Fruit fly (Drosophila melanogaster) whole organism, embryonic: ENCODE data around the gene ClC-a.

Experiments used
- Aef1 ChIP-seq: fragments of 200-800 bp; sonication (Bioruptor generic); IDR thresholded peaks from 3 replicates; pipeline ENCODE4 v1.3.6; 2022; ENCODE audit warnings: missing biosample characterization, missing genetic modification characterization
- Bdp1 ChIP-seq: fragments of 200-800 bp; sonication (Bioruptor generic); optimal IDR thresholded peaks from 3 replicates; lab custom pipeline; 2016; ENCODE audit warnings: missing biosample characterization, missing genetic modification characterization
- CG11456 ChIP-seq: fragments of 200-800 bp; sonication (Bioruptor generic); IDR thresholded peaks from 3 replicates; pipeline ENCODE4 v1.3.6; 2022; ENCODE audit warnings: missing biosample characterization, missing genetic modification characterization
- CG12391 ChIP-seq: fragments of 200-800 bp; sonication (Bioruptor generic); optimal IDR thresholded peaks from 3 replicates; lab custom pipeline; 2018; ENCODE audit warnings: missing biosample characterization, mild to moderate bottlenecking, missing genetic modification characterization, moderate library complexity
- CG13624 ChIP-seq: fragments of 200-800 bp; sonication (Bioruptor generic); optimal IDR thresholded peaks from 2 replicates; lab custom pipeline; 2016; ENCODE audit warnings: missing biosample characterization, missing genetic modification characterization
- CG1603 ChIP-seq: fragments of 200-800 bp; sonication (Bioruptor generic); optimal IDR thresholded peaks from 2 replicates; lab custom pipeline; 2019; ENCODE audit warnings: missing biosample characterization, mild to moderate bottlenecking, missing genetic modification characterization, moderate library complexity
- CG17568 ChIP-seq: fragments of 200-800 bp; sonication (Bioruptor generic); optimal IDR thresholded peaks from 2 replicates; lab custom pipeline; 2018; ENCODE audit warnings: missing biosample characterization, mild to moderate bottlenecking, missing genetic modification characterization, moderate library complexity
- CG18262 ChIP-seq: fragments of 200-800 bp; optimal IDR thresholded peaks from 3 replicates; lab custom pipeline; 2019; ENCODE audit warnings: missing biosample characterization, mild to moderate bottlenecking, missing genetic modification characterization, moderate library complexity
- CG18764 ChIP-seq: fragments of 200-800 bp; sonication (Bioruptor generic); optimal IDR thresholded peaks from 3 replicates; lab custom pipeline; 2016; ENCODE audit warnings: missing biosample characterization, missing genetic modification characterization
- CG31441 ChIP-seq: fragments of 200-800 bp; sonication (Bioruptor generic); IDR thresholded peaks from 2 replicates; pipeline ENCODE4 v1.3.6; 2022; ENCODE audit warnings: missing biosample characterization, missing genetic modification characterization
- CG32772 ChIP-seq: fragments of 200-800 bp; sonication (Bioruptor generic); IDR thresholded peaks from 2 replicates; pipeline ENCODE4 v1.3.6; 2022; ENCODE audit warnings: missing biosample characterization, missing genetic modification characterization
- CG3281 ChIP-seq: fragments of 200-800 bp; sonication (Bioruptor generic); optimal IDR thresholded peaks from 3 replicates; lab custom pipeline; 2017; ENCODE audit warnings: missing biosample characterization, mild to moderate bottlenecking, missing genetic modification characterization
- CG6254 ChIP-seq: fragments of 200-800 bp; sonication (Bioruptor generic); optimal IDR thresholded peaks from 3 replicates; lab custom pipeline; 2017; ENCODE audit warnings: mild to moderate bottlenecking, missing biosample characterization, missing genetic modification reagents, missing genetic modification characterization
- CG6791 ChIP-seq: fragments of 200-800 bp; sonication (Bioruptor generic); IDR thresholded peaks from 3 replicates; pipeline ENCODE4 v1.3.6; 2022; ENCODE audit warnings: missing biosample characterization, missing genetic modification characterization; ENCODE audit not compliant: partially characterized antibody
- CG8359 ChIP-seq: fragments of 200-800 bp; sonication (Bioruptor generic); optimal IDR thresholded peaks from 2 replicates; lab custom pipeline; 2017; ENCODE audit warnings: missing biosample characterization, mild to moderate bottlenecking, missing genetic modification characterization, borderline replicate concordance
- D19A ChIP-seq: fragments of 200-800 bp; optimal IDR thresholded peaks from 3 replicates; lab custom pipeline; 2019; ENCODE audit warnings: missing biosample characterization, mild to moderate bottlenecking, missing genetic modification characterization, moderate library complexity
- Dip2 ChIP-seq: fragments of 200-800 bp; sonication (Bioruptor generic); IDR thresholded peaks from 2 replicates; pipeline ENCODE4 v1.3.6; 2022; ENCODE audit warnings: missing biosample characterization, missing genetic modification characterization
- Mes4 ChIP-seq: fragments of 200-800 bp; sonication (Bioruptor generic); optimal IDR thresholded peaks from 2 replicates; lab custom pipeline; 2016; ENCODE audit warnings: missing biosample characterization, missing genetic modification characterization
- NC2α ChIP-seq: fragments of 200-800 bp; sonication (Bioruptor generic); optimal IDR thresholded peaks from 2 replicates; lab custom pipeline; 2016; ENCODE audit warnings: missing biosample characterization, missing genetic modification characterization
- Nf-YB ChIP-seq: fragments of 200-800 bp; sonication (Bioruptor generic); optimal IDR thresholded peaks from 3 replicates; lab custom pipeline; 2019; ENCODE audit warnings: missing biosample characterization, mild to moderate bottlenecking, missing genetic modification characterization, moderate library complexity
- Poxn ChIP-seq: fragments of 200-800 bp; sonication (Bioruptor generic); IDR thresholded peaks from 2 replicates; pipeline ENCODE4 v1.3.6; 2022; ENCODE audit warnings: missing biosample characterization, missing genetic modification characterization
- Spps ChIP-seq: fragments of 200-800 bp; sonication (Bioruptor generic); optimal IDR thresholded peaks from 2 replicates; lab custom pipeline; 2018; ENCODE audit warnings: missing biosample characterization, mild to moderate bottlenecking, missing genetic modification characterization
- Trl ChIP-seq, 3 experiments: fragments of >200 bp in 2 of 3; fragments of 200-800 bp in 1 of 3; sonication (Bioruptor generic) in 1 of 3; optimal IDR thresholded peaks; 2 replicates in 1 of 3; 3 replicates in 2 of 3; lab custom pipeline; 2016 to 2017; ENCODE audit warnings: missing biosample characterization in 1 of 3, missing genetic modification characterization in 1 of 3
- Xbp1 ChIP-seq: fragments of 200-800 bp; sonication (Bioruptor generic); optimal IDR thresholded peaks from 3 replicates; lab custom pipeline; 2016; ENCODE audit warnings: missing biosample characterization, mild to moderate bottlenecking, missing genetic modification characterization
- amos ChIP-seq: fragments of 200-800 bp; sonication (Bioruptor generic); IDR thresholded peaks from 2 replicates; pipeline ENCODE4 v1.3.6; 2022; ENCODE audit warnings: missing biosample characterization, missing genetic modification characterization; ENCODE audit not compliant: partially characterized antibody
- aop ChIP-seq: fragments of 200-800 bp; sonication (Bioruptor generic); IDR thresholded peaks from 2 replicates; pipeline ENCODE4 v1.3.6; 2022; ENCODE audit warnings: missing biosample characterization, missing genetic modification characterization
- br ChIP-seq: fragments of >200 bp; optimal IDR thresholded peaks from 2 replicates; lab custom pipeline; 2017
- cato ChIP-seq: fragments of 200-800 bp; sonication (Bioruptor generic); optimal IDR thresholded peaks from 2 replicates; lab custom pipeline; 2016; ENCODE audit warnings: missing biosample characterization, missing genetic modification characterization, borderline replicate concordance
- chm ChIP-seq: fragments of 200-800 bp; sonication (Bioruptor generic); IDR thresholded peaks from 2 replicates; pipeline ENCODE4 v1.3.6; 2022; ENCODE audit warnings: missing biosample characterization, missing genetic modification characterization
- dati ChIP-seq: fragments of 200-800 bp; sonication (Bioruptor generic); IDR thresholded peaks from 2 replicates; pipeline ENCODE4 v1.3.6; 2022; ENCODE audit warnings: missing biosample characterization, missing genetic modification characterization
- fd102C ChIP-seq: fragments of 200-800 bp; sonication (Bioruptor generic); optimal IDR thresholded peaks from 2 replicates; lab custom pipeline; 2018; ENCODE audit warnings: missing biosample characterization, mild to moderate bottlenecking, missing genetic modification characterization, moderate library complexity
- hbn ChIP-seq: fragments of 200-800 bp; sonication (Bioruptor generic); IDR thresholded peaks from 2 replicates; pipeline ENCODE4 v1.3.6; 2022; ENCODE audit warnings: missing biosample characterization, missing genetic modification characterization; ENCODE audit not compliant: partially characterized antibody
- hkb ChIP-seq, 2 experiments: fragments of 200-800 bp in 1 of 2; fragments of >200 bp in 1 of 2; sonication (Bioruptor generic) in 1 of 2; IDR thresholded peaks in 1 of 2; optimal IDR thresholded peaks in 1 of 2; 2 replicates each; pipeline versions ENCODE4 v1.3.6 to Lab custom; 2017 to 2022; ENCODE audit warnings: missing biosample characterization in 1 of 2, missing genetic modification characterization in 1 of 2
- ken ChIP-seq: fragments of 200-800 bp; sonication (Bioruptor generic); IDR thresholded peaks from 3 replicates; pipeline ENCODE4 v1.3.6; 2022; ENCODE audit warnings: missing biosample characterization, missing genetic modification characterization
- kni ChIP-seq: fragments of 200-800 bp; sonication (Bioruptor generic); optimal IDR thresholded peaks from 3 replicates; lab custom pipeline; 2017; ENCODE audit warnings: mild to moderate bottlenecking, missing biosample characterization, missing genetic modification reagents, missing genetic modification characterization
- lbe ChIP-seq: fragments of 200-800 bp; sonication (Bioruptor generic); optimal IDR thresholded peaks from 2 replicates; lab custom pipeline; 2016; ENCODE audit warnings: missing biosample characterization, mild to moderate bottlenecking, missing genetic modification characterization
- lov ChIP-seq, 2 experiments: fragments of 200-800 bp in 1 of 2; fragments of >200 bp in 1 of 2; sonication (Bioruptor generic) in 1 of 2; IDR thresholded peaks in 1 of 2; optimal IDR thresholded peaks in 1 of 2; 2 replicates in 1 of 2; 3 replicates in 1 of 2; pipeline versions ENCODE4 v1.3.6 to Lab custom; 2017 to 2022; ENCODE audit warnings: missing biosample characterization in 1 of 2, missing genetic modification characterization in 1 of 2
- pnt ChIP-seq: fragments of 200-800 bp; sonication (Bioruptor generic); optimal IDR thresholded peaks from 3 replicates; lab custom pipeline; 2016; ENCODE audit warnings: missing biosample characterization, missing genetic modification characterization
- pum ChIP-seq: fragments of 200-800 bp; sonication (Bioruptor generic); optimal IDR thresholded peaks from 2 replicates; lab custom pipeline; 2016; ENCODE audit warnings: missing biosample characterization, missing genetic modification characterization
- ro ChIP-seq: fragments of 200-800 bp; sonication (Bioruptor generic); IDR thresholded peaks from 2 replicates; pipeline ENCODE4 v1.3.6; 2022; ENCODE audit warnings: missing biosample characterization, missing genetic modification characterization
- row ChIP-seq: fragments of 200-800 bp; sonication (Bioruptor generic); IDR thresholded peaks from 3 replicates; pipeline ENCODE4 v1.3.6; 2022; ENCODE audit warnings: missing biosample characterization, missing genetic modification characterization
- sim ChIP-seq: fragments of 200-800 bp; sonication (Bioruptor generic); IDR thresholded peaks from 2 replicates; pipeline ENCODE4 v1.3.6; 2022; ENCODE audit warnings: missing biosample characterization, missing genetic modification characterization
- slou ChIP-seq: fragments of 200-800 bp; sonication (Bioruptor generic); optimal IDR thresholded peaks from 3 replicates; lab custom pipeline; 2016; ENCODE audit warnings: missing biosample characterization, missing genetic modification characterization
- tin ChIP-seq: fragments of 200-800 bp; sonication (Bioruptor generic); optimal IDR thresholded peaks from 3 replicates; lab custom pipeline; 2016; ENCODE audit warnings: missing biosample characterization, missing genetic modification characterization
- tll ChIP-seq, 2 experiments: fragments of 200-800 bp in 1 of 2; fragments of >200 bp in 1 of 2; sonication (Bioruptor generic) in 1 of 2; optimal IDR thresholded peaks; 2 replicates each; lab custom pipeline; 2017 to 2019; ENCODE audit warnings: missing biosample characterization in 2 of 2, missing genetic modification characterization in 2 of 2, mild to moderate bottlenecking in 1 of 2, moderate library complexity in 1 of 2
- wek ChIP-seq: fragments of 200-800 bp; sonication (Bioruptor generic); optimal IDR thresholded peaks from 3 replicates; lab custom pipeline; 2018; ENCODE audit warnings: missing biosample characterization, mild to moderate bottlenecking, missing genetic modification characterization, moderate library complexity

Gene ClC-a

dm6 chr3R:11778012-11778865, 34.8 kb downstream of the ClC-a start (continued):
- TF ChIP-seq CG6791 (GFP tag; lab: Robert Waterston, UW) (peak; percentile 58; the same call in 1 of the 3 replicates), CG31441 (peak; percentile 83), dati (GFP tag; lab: Robert Waterston, UW) (0 out of 2 replicates have a peak, but pooled peaks have one; percentile 29), Dip2 (GFP tag; lab: Robert Waterston, UW) (no peak), kni (GFP tag; lab: Kevin White, UChicago) (peak; percentile 97), CG8359 (GFP tag; lab: Kevin White, UChicago) (peak; percentile 33), Poxn (GFP tag; lab: Robert Waterston, UW) (no peak), CG17568 (no peak), ken (GFP tag; lab: Robert Waterston, UW) (peak; percentile 43; the same call in 1 of the 3 replicates), fd102C (GFP tag; lab: Kevin White, UChicago) (peak; percentile 39), br (no peak), CG1603 (tag; lab: Kevin White, UChicago) (peak; percentile 68), pnt (GFP tag; lab: Kevin White, UChicago) (peak; percentile 40), Xbp1 (peak; percentile 74), NC2α (GFP tag; lab: Kevin White, UChicago) (peak; percentile 43), Spps (tag; lab: Kevin White, UChicago) (no peak), wek (GFP tag; lab: Kevin White, UChicago) (peak; percentile 8), CG18764 (GFP tag; lab: Kevin White, UChicago) (peak; percentile 52), tll (GFP tag; optimal IDR thresholded peaks at IDR 0.05; lab: Kevin White, UChicago) (peak in 1 of 2 experiments; percentile 69), hkb (optimal IDR thresholded peaks at IDR 0.05; lab: Kevin White, UChicago) (no peak), hkb (GFP tag; IDR thresholded peaks at IDR 0.05; lab: Robert Waterston, UW) (no peak), CG6254 (GFP tag; lab: Kevin White, UChicago) (peak; percentile 65), row (GFP tag; lab: Robert Waterston, UW) (peak; percentile 94), CG11456 (GFP tag; lab: Robert Waterston, UW) (peak; percentile 71; the same call in 2 of the 3 replicates), D19A (peak; percentile 41), chm (peak; percentile 64; the same call in 1 of the 2 replicates), CG18262 (tag; lab: Kevin White, UChicago) (peak; percentile 87), Bdp1 (GFP tag; lab: Kevin White, UChicago) (peak; percentile 3), ro (GFP tag; lab: Robert Waterston, UW) (no peak), amos (GFP tag; lab: Robert Waterston, UW) (peak; percentile 53), lov (optimal IDR thresholded peaks at IDR 0.05; lab: Kevin White, UChicago) (no peak), lov (GFP tag; IDR thresholded peaks at IDR 0.05; lab: Robert Waterston, UW) (0 out of 3 replicates have a peak, but pooled peaks have one; percentile 67), CG3281 (GFP tag; lab: Kevin White, UChicago) (peak; percentile 65), slou (GFP tag; lab: Kevin White, UChicago) (peak; percentile 18), lbe (GFP tag; lab: Kevin White, UChicago) (no peak), pum (GFP tag; lab: Kevin White, UChicago) (no peak), Nf-YB (GFP tag; lab: Kevin White, UChicago) (peak; percentile 45), cato (GFP tag; lab: Kevin White, UChicago) (peak; percentile 42), Trl (optimal IDR thresholded peaks at IDR 0.05; lab: Kevin White, UChicago) (peak in 1 of 2 experiments; percentile 6), Trl (GFP tag; optimal IDR thresholded peaks at IDR 0.05; lab: Kevin White, UChicago) (peak; percentile 51), CG13624 (GFP tag; lab: Kevin White, UChicago) (peak; percentile 52), CG12391 (peak; percentile 83), Mes4 (GFP tag; lab: Kevin White, UChicago) (peak; percentile 59), Aef1 (GFP tag; lab: Robert Waterston, UW) (no peak), CG32772 (GFP tag; lab: Robert Waterston, UW) (0 out of 2 replicates have a peak, but pooled peaks have one; percentile 53), aop (GFP tag; lab: Robert Waterston, UW) (peak; percentile 71), sim (GFP tag; lab: Robert Waterston, UW) (0 out of 2 replicates have a peak, but pooled peaks have one; percentile 26), tin (GFP tag; lab: Kevin White, UChicago) (peak; percentile 31), hbn (GFP tag; lab: Robert Waterston, UW) (0 out of 2 replicates have a peak, but pooled peaks have one; percentile 21)
